Worm (Caenorhabditis elegans): Measurements from ENCODE around the gene Y7A9D.1.
A peak's percentile ranks its signal among the peaks of the same experiment; 100 is the strongest.

The Y7A9D.1 gene

DNA sequence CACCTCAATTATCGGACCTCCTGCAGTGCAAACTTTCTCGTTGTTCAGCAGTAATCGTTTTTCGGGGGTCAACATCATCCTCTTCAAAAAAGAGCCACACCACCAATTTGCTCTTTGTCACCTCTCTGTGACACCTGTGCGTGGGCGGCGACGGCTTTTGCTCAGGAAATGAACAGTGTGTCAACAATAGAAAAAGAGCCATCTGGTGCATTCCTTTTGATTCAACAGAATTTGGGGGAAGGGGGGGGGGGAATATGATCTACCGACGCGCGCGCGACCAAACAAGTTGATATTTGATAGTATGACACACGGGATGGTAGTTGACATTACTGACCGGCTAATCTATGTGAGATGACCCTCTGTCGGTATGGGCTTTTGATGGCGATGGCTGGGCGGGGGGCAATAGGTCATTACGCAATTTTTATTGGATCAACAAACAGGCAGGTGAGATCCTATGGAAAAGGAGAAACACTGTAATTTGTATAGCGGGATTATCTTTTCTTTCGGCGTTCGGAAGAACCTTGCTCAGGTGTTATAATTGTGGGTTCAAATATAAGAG is 28.1 kb upstream of the Y7A9D.1 start:
- TF ChIP-seq unc-86 (tag; optimal IDR thresholded peaks at IDR 0.05) (no peak), unc-3 (GFP tag; conservative IDR thresholded peaks at IDR 0.05) (no peak), unc-3 (tag; optimal IDR thresholded peaks at IDR 0.05) (no peak), tbx-7 (tag; optimal IDR thresholded peaks at IDR 0.05) (no peak), ceh-48 (tag; optimal IDR thresholded peaks at IDR 0.05) (no peak), tbx-2 (tag; optimal IDR thresholded peaks at IDR 0.05) (peak; percentile 77), gmeb-2 (tag; optimal IDR thresholded peaks at IDR 0.05) (no peak), K09A11.1 (tag; optimal IDR thresholded peaks at IDR 0.05; ENCODE audit: insufficient read depth) (no peak), npax-4 (tag; optimal IDR thresholded peaks at IDR 0.05) (no peak), ref-2 (tag; optimal IDR thresholded peaks at IDR 0.05) (peak; percentile 45), lim-6 (tag; optimal IDR thresholded peaks at IDR 0.05) (no peak), odd-2 (tag; optimal IDR thresholded peaks at IDR 0.05) (no peak), mec-3 (tag; optimal IDR thresholded peaks at IDR 0.05; ENCODE audit: borderline replicate concordance) (no peak), che-1 (tag; optimal IDR thresholded peaks at IDR 0.05) (no peak), pax-1 (tag; optimal IDR thresholded peaks at IDR 0.05) (peak; percentile 28), ceh-34 (tag; optimal IDR thresholded peaks at IDR 0.05) (peak; percentile 87), nfya-1 (tag; optimal IDR thresholded peaks at IDR 0.05) (no peak), K02D7.2 (tag; optimal IDR thresholded peaks at IDR 0.05) (no peak), ceh-24 (tag; optimal IDR thresholded peaks at IDR 0.05) (no peak), nhr-232 (tag; optimal IDR thresholded peaks at IDR 0.05) (no peak), sox-2 (GFP tag; IDR thresholded peaks at IDR 0.05) (peak; percentile 48), ceh-2 (tag; optimal IDR thresholded peaks at IDR 0.05) (no peak), ceh-31 (tag; optimal IDR thresholded peaks at IDR 0.05) (peak; percentile 20), ceh-19 (GFP tag; optimal IDR thresholded peaks at IDR 0.05) (no peak), F13H6.1 (tag; optimal IDR thresholded peaks at IDR 0.05) (no peak)

DNA sequence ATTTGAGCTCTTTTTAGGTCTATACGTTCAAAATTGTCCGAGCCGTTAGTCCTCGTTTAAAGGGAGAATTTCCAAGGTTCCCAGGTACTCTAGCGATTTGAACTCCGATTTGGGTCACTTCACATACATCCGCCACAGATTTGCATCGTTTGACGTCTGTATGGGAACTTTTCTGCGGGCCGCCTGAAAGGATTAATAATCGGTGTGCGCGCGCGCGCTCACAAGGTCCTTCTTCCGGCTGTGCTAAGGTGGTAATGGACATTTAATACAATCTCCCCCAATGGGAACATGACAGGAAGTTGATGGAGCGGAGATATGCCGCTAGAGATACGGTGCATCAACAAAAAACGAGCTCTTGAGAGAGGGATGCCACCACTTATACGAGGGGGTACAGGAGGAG is 25.8 kb upstream of the Y7A9D.1 start:
- TF ChIP-seq pax-1 (tag; optimal IDR thresholded peaks at IDR 0.05) (no peak), che-1 (tag; optimal IDR thresholded peaks at IDR 0.05) (no peak), ceh-14 (tag; optimal IDR thresholded peaks at IDR 0.05) (no peak), ceh-34 (tag; optimal IDR thresholded peaks at IDR 0.05) (no peak), ceh-19 (GFP tag; optimal IDR thresholded peaks at IDR 0.05) (no peak), ceh-30 (tag; optimal IDR thresholded peaks at IDR 0.05) (no peak), elt-4 (tag; optimal IDR thresholded peaks at IDR 0.05) (no peak), elt-2 (tag; optimal IDR thresholded peaks at IDR 0.05) (no peak), fkh-10 (GFP tag; optimal IDR thresholded peaks at IDR 0.05) (no peak), ref-2 (tag; optimal IDR thresholded peaks at IDR 0.05) (no peak), unc-42 (tag; optimal IDR thresholded peaks at IDR 0.05) (no peak), ceh-6 (GFP tag; optimal IDR thresholded peaks at IDR 0.05) (no peak), ahr-1 (tag; optimal IDR thresholded peaks at IDR 0.05) (no peak), hlh-8 (tag; optimal IDR thresholded peaks at IDR 0.05) (no peak), Y22D7AL.16 (tag; optimal IDR thresholded peaks at IDR 0.05) (no peak), pros-1 (tag; optimal IDR thresholded peaks at IDR 0.05) (no peak), K09A11.1 (tag; optimal IDR thresholded peaks at IDR 0.05; ENCODE audit: insufficient read depth) (no peak), ttx-3 (tag; optimal IDR thresholded peaks at IDR 0.05) (no peak), pag-3 (tag; optimal IDR thresholded peaks at IDR 0.05; ENCODE audit: borderline replicate concordance) (no peak), ceh-45 (GFP tag; IDR thresholded peaks at IDR 0.05) (no peak)

DNA sequence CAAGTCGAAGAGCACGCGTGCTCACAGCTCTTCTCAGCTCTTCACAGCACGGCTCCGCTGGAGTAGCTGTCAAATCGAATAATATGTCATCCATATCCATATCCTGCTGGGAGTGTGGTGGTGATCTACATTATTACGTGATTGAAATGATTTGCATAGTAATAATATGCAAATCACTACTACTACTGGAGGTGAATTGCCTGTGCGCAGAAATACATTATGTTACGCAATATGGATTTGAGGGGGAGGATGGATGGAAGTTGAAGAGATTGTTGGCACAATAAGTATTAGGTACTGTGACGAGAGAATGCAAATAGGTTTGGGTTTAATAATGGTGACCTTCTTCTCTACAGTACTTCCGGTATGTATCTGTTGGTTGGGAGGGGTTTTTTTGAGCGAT is 21.3 kb upstream of the Y7A9D.1 start:
- no peak for TF ChIP-seq ama-1 (optimal IDR thresholded peaks at IDR 0.05)
- peak; percentile 72 for TF ChIP-seq ref-2 (tag; optimal IDR thresholded peaks at IDR 0.05)
- no peak for TF ChIP-seq hlh-13 (GFP tag; optimal IDR thresholded peaks at IDR 0.05)
